Fruit fly (Drosophila melanogaster) whole organism, embryonic: ENCODE data around the gene CG6652.

Source experiments
- ATbp ChIP-seq: fragments of 200-800 bp; sonication (Bioruptor generic); optimal IDR thresholded peaks from 2 replicates; lab custom pipeline; 2017; ENCODE audit warnings: missing biosample characterization, mild to moderate bottlenecking, missing genetic modification characterization, missing genetic modification reagents
- Adf1 ChIP-seq: fragments of 200-800 bp; sonication (Bioruptor generic); IDR thresholded peaks from 2 replicates; pipeline ENCODE4 v1.3.6; 2022; ENCODE audit warnings: missing biosample characterization, missing genetic modification characterization
- Blimp-1 ChIP-seq: fragments of 200-800 bp; sonication (Bioruptor generic); optimal IDR thresholded peaks from 3 replicates; lab custom pipeline; 2018; ENCODE audit warnings: missing biosample characterization, missing genetic modification characterization, mild to moderate bottlenecking, moderate library complexity, missing genetic modification reagents
- BtbVII ChIP-seq: fragments of 200-800 bp; sonication (Bioruptor generic); optimal IDR thresholded peaks from 3 replicates; lab custom pipeline; 2017; ENCODE audit warnings: missing biosample characterization, mild to moderate bottlenecking, missing genetic modification characterization
- CG10147 ChIP-seq: fragments of 200-800 bp; sonication (Bioruptor generic); optimal IDR thresholded peaks from 2 replicates; lab custom pipeline; 2019; ENCODE audit warnings: missing biosample characterization, mild to moderate bottlenecking, missing genetic modification characterization, moderate library complexity
- CG11398 ChIP-seq: fragments of 200-800 bp; sonication (Bioruptor generic); optimal IDR thresholded peaks from 2 replicates; lab custom pipeline; 2016; ENCODE audit warnings: missing biosample characterization, missing genetic modification characterization
- CG13296 ChIP-seq: fragments of 200-800 bp; sonication (Bioruptor generic); optimal IDR thresholded peaks from 3 replicates; lab custom pipeline; 2018; ENCODE audit warnings: missing biosample characterization, mild to moderate bottlenecking, missing genetic modification characterization
- CG14965 ChIP-seq: fragments of 200-800 bp; sonication (Bioruptor generic); optimal IDR thresholded peaks from 2 replicates; lab custom pipeline; 2016; ENCODE audit warnings: missing biosample characterization, missing genetic modification characterization, borderline replicate concordance
- CG15514 ChIP-seq: fragments of 200-800 bp; sonication (Bioruptor generic); optimal IDR thresholded peaks from 3 replicates; lab custom pipeline; 2017; ENCODE audit warnings: missing biosample characterization, missing genetic modification characterization, mild to moderate bottlenecking, moderate library complexity, missing genetic modification reagents
- CG16813 ChIP-seq: fragments of 200-800 bp; sonication (Bioruptor generic); IDR thresholded peaks from 3 replicates; pipeline ENCODE4 v1.3.6; 2022; ENCODE audit warnings: missing biosample characterization, missing genetic modification characterization; ENCODE audit not compliant: partially characterized antibody
- CG17568 ChIP-seq: fragments of 200-800 bp; sonication (Bioruptor generic); optimal IDR thresholded peaks from 2 replicates; lab custom pipeline; 2018; ENCODE audit warnings: missing biosample characterization, mild to moderate bottlenecking, missing genetic modification characterization, moderate library complexity
- CG18599 ChIP-seq: fragments of 200-800 bp; sonication (Bioruptor generic); optimal IDR thresholded peaks from 3 replicates; lab custom pipeline; 2017; ENCODE audit warnings: missing biosample characterization, missing genetic modification characterization, mild to moderate bottlenecking, moderate library complexity, missing genetic modification reagents
- CG2199 ChIP-seq: fragments of 200-800 bp; sonication (Bioruptor generic); IDR thresholded peaks from 3 replicates; pipeline ENCODE4 v1.3.6; 2022; ENCODE audit warnings: missing biosample characterization, missing genetic modification characterization
- CG2202 ChIP-seq: fragments of 200-800 bp; sonication (Bioruptor generic); optimal IDR thresholded peaks from 2 replicates; lab custom pipeline; 2018; ENCODE audit warnings: missing biosample characterization, mild to moderate bottlenecking, missing genetic modification characterization
- CG31224 ChIP-seq: fragments of 200-800 bp; sonication (Bioruptor generic); IDR thresholded peaks from 2 replicates; pipeline ENCODE4 v1.3.6; 2022; ENCODE audit warnings: missing biosample characterization, missing genetic modification characterization
- CG3281 ChIP-seq: fragments of 200-800 bp; sonication (Bioruptor generic); optimal IDR thresholded peaks from 3 replicates; lab custom pipeline; 2017; ENCODE audit warnings: missing biosample characterization, mild to moderate bottlenecking, missing genetic modification characterization
- CG34376 ChIP-seq: fragments of 200-800 bp; sonication (Bioruptor generic); optimal IDR thresholded peaks from 2 replicates; lab custom pipeline; 2018; ENCODE audit warnings: missing biosample characterization, mild to moderate bottlenecking, missing genetic modification characterization
- CG4820 ChIP-seq: fragments of 200-800 bp; sonication (Bioruptor generic); optimal IDR thresholded peaks from 3 replicates; lab custom pipeline; 2016; ENCODE audit warnings: missing biosample characterization, missing genetic modification characterization
- CG6765 ChIP-seq: fragments of 200-800 bp; sonication (Bioruptor generic); optimal IDR thresholded peaks from 3 replicates; lab custom pipeline; 2017; ENCODE audit warnings: missing biosample characterization, mild to moderate bottlenecking, missing genetic modification characterization
- CG9797 ChIP-seq: fragments of 200-800 bp; sonication (Bioruptor generic); optimal IDR thresholded peaks from 3 replicates; lab custom pipeline; 2018; ENCODE audit warnings: missing biosample characterization, mild to moderate bottlenecking, missing genetic modification characterization
- D19B ChIP-seq: fragments of 200-800 bp; sonication (Bioruptor generic); optimal IDR thresholded peaks from 2 replicates; lab custom pipeline; 2017; ENCODE audit warnings: missing biosample characterization, mild to moderate bottlenecking, missing genetic modification characterization
- Deaf1 ChIP-seq: fragments of 200-800 bp; optimal IDR thresholded peaks from 3 replicates; lab custom pipeline; 2019; ENCODE audit warnings: missing biosample characterization, mild to moderate bottlenecking, missing genetic modification characterization, moderate library complexity
- E2f1 ChIP-seq: fragments of 200-800 bp; sonication (Bioruptor generic); IDR thresholded peaks from 2 replicates; pipeline ENCODE4 v1.3.6; 2022; ENCODE audit warnings: missing biosample characterization, missing genetic modification characterization
- HHEX ChIP-seq: fragments of 200-800 bp; sonication (Bioruptor generic); optimal IDR thresholded peaks from 3 replicates; lab custom pipeline; 2017; ENCODE audit warnings: missing biosample characterization, mild to moderate bottlenecking, missing genetic modification characterization, missing genetic modification reagents
- Hey ChIP-seq: fragments of 200-800 bp; sonication (Bioruptor generic); optimal IDR thresholded peaks from 3 replicates; lab custom pipeline; 2018; ENCODE audit warnings: missing biosample characterization, mild to moderate bottlenecking, missing genetic modification characterization
- Hmr ChIP-seq: fragments of 200-800 bp; sonication (Bioruptor generic); optimal IDR thresholded peaks from 3 replicates; lab custom pipeline; 2017; ENCODE audit warnings: mild to moderate bottlenecking, missing biosample characterization, missing genetic modification reagents, missing genetic modification characterization
- MESR4 ChIP-seq: fragments of 200-800 bp; sonication (Bioruptor generic); optimal IDR thresholded peaks from 2 replicates; lab custom pipeline; 2018; ENCODE audit warnings: missing biosample characterization, mild to moderate bottlenecking, missing genetic modification characterization, moderate library complexity
- Mrtf ChIP-seq: fragments of 200-800 bp; sonication (Bioruptor generic); IDR thresholded peaks from 3 replicates; pipeline ENCODE4 v1.3.6; 2022; ENCODE audit warnings: missing biosample characterization, missing genetic modification characterization
- Vsx1 ChIP-seq: fragments of 200-800 bp; sonication (Bioruptor generic); optimal IDR thresholded peaks from 2 replicates; lab custom pipeline; 2017; ENCODE audit warnings: missing biosample characterization, mild to moderate bottlenecking, missing genetic modification characterization, missing genetic modification reagents
- abd-A ChIP-seq: fragments of 200-800 bp; sonication (Bioruptor generic); optimal IDR thresholded peaks from 3 replicates; lab custom pipeline; 2019; ENCODE audit warnings: missing biosample characterization, mild to moderate bottlenecking, missing genetic modification characterization, moderate library complexity
- bab2 ChIP-seq: fragments of 200-800 bp; sonication (Bioruptor generic); optimal IDR thresholded peaks from 2 replicates; lab custom pipeline; 2016; ENCODE audit warnings: missing biosample characterization, missing genetic modification characterization
- cg ChIP-seq: fragments of 200-800 bp; sonication (Bioruptor generic); optimal IDR thresholded peaks from 3 replicates; lab custom pipeline; 2019; ENCODE audit warnings: missing biosample characterization, mild to moderate bottlenecking, missing genetic modification characterization, moderate library complexity
- chinmo ChIP-seq: fragments of 200-800 bp; sonication (Bioruptor generic); IDR thresholded peaks from 4 replicates; pipeline ENCODE4 v1.3.6; 2022; ENCODE audit warnings: missing biosample characterization, missing genetic modification characterization; ENCODE audit not compliant: partially characterized antibody
- chn ChIP-seq: fragments of 200-800 bp; sonication (Bioruptor generic); optimal IDR thresholded peaks from 2 replicates; lab custom pipeline; 2016; ENCODE audit warnings: missing biosample characterization, missing genetic modification characterization
- crol ChIP-seq: fragments of 200-800 bp; sonication (Bioruptor generic); IDR thresholded peaks from 2 replicates; pipeline ENCODE4 v1.3.6; 2022; ENCODE audit warnings: missing biosample characterization, missing genetic modification characterization
- esg ChIP-seq: fragments of 200-800 bp; sonication (Bioruptor generic); conservative IDR thresholded peaks from 2 replicates; pipeline ENCODE4 v1.3.6; 2022; ENCODE audit warnings: missing biosample characterization, missing genetic modification characterization
- exex ChIP-seq: fragments of 200-800 bp; sonication (Bioruptor generic); optimal IDR thresholded peaks from 4 replicates; lab custom pipeline; 2018; ENCODE audit warnings: missing biosample characterization, mild to moderate bottlenecking, missing genetic modification characterization, moderate library complexity
- grn ChIP-seq: fragments of 200-800 bp; sonication (Bioruptor generic); optimal IDR thresholded peaks from 3 replicates; lab custom pipeline; 2017; ENCODE audit warnings: missing biosample characterization, missing genetic modification characterization
- lmd ChIP-seq: fragments of 200-800 bp; sonication (Bioruptor generic); IDR thresholded peaks from 2 replicates; pipeline ENCODE4 v1.3.6; 2022; ENCODE audit warnings: missing biosample characterization, missing genetic modification characterization
- mirr ChIP-seq: fragments of 200-800 bp; sonication (Bioruptor generic); optimal IDR thresholded peaks from 3 replicates; lab custom pipeline; 2018; ENCODE audit warnings: missing biosample characterization, mild to moderate bottlenecking, missing genetic modification characterization
- nau ChIP-seq: fragments of 200-800 bp; sonication (Bioruptor generic); optimal IDR thresholded peaks from 3 replicates; lab custom pipeline; 2017; ENCODE audit warnings: missing biosample characterization, mild to moderate bottlenecking, missing genetic modification characterization, missing genetic modification reagents
- rib ChIP-seq: fragments of 200-800 bp; sonication (Bioruptor generic); IDR thresholded peaks from 2 replicates; pipeline ENCODE4 v1.3.6; 2022; ENCODE audit warnings: missing biosample characterization, missing genetic modification characterization
- sob ChIP-seq: fragments of 200-800 bp; sonication (Bioruptor generic); IDR thresholded peaks from 2 replicates; pipeline ENCODE4 v1.3.6; 2022; ENCODE audit warnings: missing biosample characterization, missing genetic modification characterization
- sr ChIP-seq: fragments of 200-800 bp; sonication (Bioruptor generic); IDR thresholded peaks from 3 replicates; pipeline ENCODE4 v1.3.6; 2022; ENCODE audit warnings: missing biosample characterization, missing genetic modification characterization
- sug ChIP-seq: fragments of 200-800 bp; optimal IDR thresholded peaks from 2 replicates; lab custom pipeline; 2019; ENCODE audit warnings: missing biosample characterization, mild to moderate bottlenecking, missing genetic modification characterization, moderate library complexity
- vvl ChIP-seq: fragments of 200-800 bp; sonication (Bioruptor generic); IDR thresholded peaks from 2 replicates; pipeline ENCODE4 v1.3.6; 2022; ENCODE audit warnings: missing biosample characterization, missing genetic modification characterization
- z ChIP-seq: fragments of 200-800 bp; sonication (Bioruptor generic); IDR thresholded peaks from 3 replicates; pipeline ENCODE4 v1.3.6; 2022; ENCODE audit warnings: missing biosample characterization, missing genetic modification characterization

Gene CG6652

dm6 chr3L:17003251-17004171 is 19.1 kb downstream of the CG6652 start (continued):
- 0 out of 2 replicates have a peak, but pooled peaks have one; percentile 10 for TF ChIP-seq lmd (GFP tag; lab: Robert Waterston, UW)
- no peak for TF ChIP-seq MESR4 (GFP tag; lab: Kevin White, UChicago)
- 0 out of 3 replicates have a peak, but pooled peaks have one; percentile 14 for TF ChIP-seq CG2199 (GFP tag; lab: Robert Waterston, UW)
- TF ChIP-seq Blimp-1 (GFP tag; lab: Kevin White, UChicago): peak; percentile 7
- TF ChIP-seq CG4820 (GFP tag; lab: Kevin White, UChicago): no peak
- no peak for TF ChIP-seq CG11398 (GFP tag; lab: Kevin White, UChicago)
- TF ChIP-seq HHEX (GFP tag; lab: Kevin White, UChicago): peak; percentile 15
- TF ChIP-seq rib (GFP tag; lab: Robert Waterston, UW): peak; percentile 57
- TF ChIP-seq exex: peak; percentile 96
- TF ChIP-seq bab2 (GFP tag; lab: Kevin White, UChicago): no peak
- TF ChIP-seq CG18599 (GFP tag; lab: Kevin White, UChicago): peak; percentile 12
- TF ChIP-seq cg (GFP tag; lab: Kevin White, UChicago): peak; percentile 13
- TF ChIP-seq Adf1 (GFP tag; lab: Robert Waterston, UW): peak; percentile 31; the same call in 1 of the 2 replicates
- TF ChIP-seq Deaf1 (tag; lab: Kevin White, UChicago): peak; percentile 59
- no peak for TF ChIP-seq CG14965 (GFP tag; lab: Kevin White, UChicago)
- peak; percentile 57 for TF ChIP-seq BtbVII (GFP tag; lab: Kevin White, UChicago)
- peak; percentile 42 for TF ChIP-seq CG17568 (GFP tag; lab: Kevin White, UChicago)
- peak; percentile 48 for TF ChIP-seq CG13296 (GFP tag; lab: Kevin White, UChicago)
- peak; percentile 84 for TF ChIP-seq Vsx1 (GFP tag; lab: Kevin White, UChicago)
- peak; percentile 48 for TF ChIP-seq nau (GFP tag; lab: Kevin White, UChicago)
- TF ChIP-seq CG6765 (GFP tag; lab: Kevin White, UChicago): peak; percentile 68
- peak; percentile 90 for TF ChIP-seq grn (GFP tag; lab: Kevin White, UChicago)
- peak; percentile 69 for TF ChIP-seq CG34376
- TF ChIP-seq sr (GFP tag; lab: Robert Waterston, UW): peak; percentile 59; the same call in 1 of the 3 replicates
- TF ChIP-seq E2f1: 0 out of 2 replicates have a peak, but pooled peaks have one; percentile 8
- peak; percentile 46; the same call in 1 of the 2 replicates for TF ChIP-seq vvl
- peak; percentile 44 for TF ChIP-seq CG3281 (GFP tag; lab: Kevin White, UChicago)
- TF ChIP-seq chinmo: peak; percentile 91; the same call in 2 of the 4 replicates
- no peak for TF ChIP-seq CG9797
- TF ChIP-seq chn (GFP tag; lab: Kevin White, UChicago): no peak
- peak; percentile 40 for TF ChIP-seq D19B
- 0 out of 3 replicates have a peak, but pooled peaks have one; percentile 26 for TF ChIP-seq Mrtf (GFP tag; lab: Robert Waterston, UW)
- no peak for TF ChIP-seq esg (GFP tag; lab: Robert Waterston, UW)
- TF ChIP-seq sug (tag; lab: Kevin White, UChicago): peak; percentile 86
- TF ChIP-seq crol (GFP tag; lab: Robert Waterston, UW): peak; percentile 82
- TF ChIP-seq Hmr (GFP tag; lab: Kevin White, UChicago): peak; percentile 58
- peak; percentile 84 for TF ChIP-seq mirr (GFP tag; lab: Kevin White, UChicago)
- peak; percentile 44 for TF ChIP-seq ATbp (GFP tag; lab: Kevin White, UChicago)
- peak; percentile 69 for TF ChIP-seq Hey (tag; lab: Kevin White, UChicago)
- TF ChIP-seq CG16813 (GFP tag; lab: Robert Waterston, UW): no peak
- TF ChIP-seq CG2202 (tag; lab: Kevin White, UChicago): no peak
- peak; percentile 18 for TF ChIP-seq CG15514 (GFP tag; lab: Kevin White, UChicago)
- TF ChIP-seq abd-A: peak; percentile 62
- TF ChIP-seq CG10147: peak; percentile 42
- TF ChIP-seq sob (GFP tag; lab: Robert Waterston, UW): 0 out of 2 replicates have a peak, but pooled peaks have one; percentile 8
- 0 out of 3 replicates have a peak, but pooled peaks have one; percentile 33 for TF ChIP-seq z (GFP tag; lab: Robert Waterston, UW)
- TF ChIP-seq CG31224 (GFP tag; lab: Robert Waterston, UW): peak; percentile 5; the same call in 1 of the 2 replicates
